Worm (Caenorhabditis elegans): ENCODE measurements around the gene R144.12.
"Not testable (repeated sequence)": the region's sequence is repeated elsewhere in the genome, so short reads cannot be mapped to it uniquely, and the experiment has no call there.

ce11 chrIII:4980367-4980766, 26.4 kb downstream of the R144.12 start, which contains the start of gene C27F2.6:
- TF ChIP-seq unc-62 (GFP tag; optimal IDR thresholded peaks at IDR 0.05); ets-4 (GFP tag; optimal IDR thresholded peaks at IDR 0.05); snpc-1.1 (tag; optimal IDR thresholded peaks at IDR 0.05; ENCODE audit: insufficient read depth); ama-1 (optimal IDR thresholded peaks at IDR 0.05); ama-1 (GFP tag; optimal IDR thresholded peaks at IDR 0.05); ztf-22 (GFP tag; optimal IDR thresholded peaks at IDR 0.05); dpl-1 (GFP tag; optimal IDR thresholded peaks at IDR 0.05): not testable (repeated sequence)
